Fruit fly (Drosophila melanogaster): Measurements from ENCODE around the gene CG34295.
A peak's percentile ranks its signal among the peaks of the same experiment; 100 is the strongest.

DNA sequence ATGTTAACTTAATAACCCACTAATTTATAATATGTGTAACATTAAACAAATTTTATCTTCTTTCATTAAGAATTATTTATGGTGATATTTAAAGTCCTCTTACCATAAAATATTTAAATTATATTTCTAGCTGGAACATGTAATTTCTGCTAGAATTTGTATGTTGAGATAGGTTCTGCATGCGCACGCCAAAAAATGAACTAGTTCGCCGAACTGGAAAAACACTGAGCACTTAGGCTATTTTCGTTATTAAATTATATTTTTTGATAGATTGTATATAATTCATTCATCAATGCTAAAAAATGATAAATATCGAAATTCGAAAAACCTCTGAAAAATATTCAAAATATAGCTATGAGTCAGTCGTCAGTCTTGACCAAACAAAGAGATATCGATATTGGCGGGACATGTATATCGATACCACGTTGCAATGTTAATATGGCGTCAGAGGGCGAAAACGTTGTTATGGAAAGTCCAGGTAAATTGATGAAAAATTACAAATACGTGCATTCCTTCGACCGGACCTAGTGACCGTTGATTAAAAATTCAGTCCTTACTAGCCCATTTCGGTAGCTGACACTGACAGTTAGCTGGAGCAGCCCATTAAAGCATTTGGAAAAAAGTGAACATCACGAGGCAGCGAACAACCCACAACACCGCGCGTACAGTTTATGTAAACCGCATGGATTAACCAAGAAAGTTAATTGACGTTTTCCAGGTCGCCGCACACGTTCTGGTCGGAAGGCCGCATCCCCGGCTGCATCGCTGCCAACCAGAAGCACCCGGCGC lies 22.5 kb downstream of the CG34295 start, which contains the start of gene Prp39:
- no peak for TF ChIP-seq OdsH (GFP tag; optimal IDR thresholded peaks at IDR 0.05)
- no peak for TF ChIP-seq CG10669 (GFP tag; optimal IDR thresholded peaks at IDR 0.05)
- TF ChIP-seq CG11762 (GFP tag; optimal IDR thresholded peaks at IDR 0.05; ENCODE audit: insufficient read depth): no peak
- TF ChIP-seq CG1621 (tag; optimal IDR thresholded peaks at IDR 0.05): no peak
- TF ChIP-seq Ets96B (tag; optimal IDR thresholded peaks at IDR 0.05): peak; percentile 20
- TF ChIP-seq dac (GFP tag; optimal IDR thresholded peaks at IDR 0.05): no peak
- peak; percentile 9 for TF ChIP-seq topi (GFP tag; optimal IDR thresholded peaks at IDR 0.05)
- peak; percentile 78 for TF ChIP-seq fkh (GFP tag; optimal IDR thresholded peaks at IDR 0.05)
